Worm (Caenorhabditis elegans): ENCODE results near the gene nhr-102.

DNA sequence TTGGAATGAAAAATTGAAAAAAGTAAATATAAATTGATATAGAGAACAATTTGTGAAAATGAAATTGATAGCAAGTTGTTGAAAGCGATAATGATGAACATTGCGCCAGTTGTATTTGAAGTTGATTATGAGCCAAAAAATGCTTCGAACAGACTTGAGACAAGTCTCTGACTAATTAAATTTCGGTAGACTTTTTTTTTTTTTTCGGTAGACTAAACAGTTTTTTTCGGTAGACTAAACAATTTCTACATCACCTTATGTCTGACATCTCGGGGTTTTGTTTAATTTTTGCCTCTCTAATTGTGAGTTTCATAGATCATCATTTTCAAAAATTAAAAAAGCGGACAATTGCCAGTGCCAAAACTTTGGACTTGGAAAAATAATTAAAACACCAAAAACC is 42.6 kb downstream of the nhr-102 start, which contains the start of gene srbc-54:
- TF ChIP-seq him-1 (tag; optimal IDR thresholded peaks at IDR 0.05) (no peak), dao-5 (tag; optimal IDR thresholded peaks at IDR 0.05) (no peak)

Measured in whole organism, L4/young adult.